Worm (Caenorhabditis elegans): ENCODE results near the gene nhr-262.

nhr-262 gene

ce11 chrV:16880679-16881078 is 24.0 kb upstream of the nhr-262 start, which contains the start of gene F09C6.14:
F09C6.14 (plus strand) TSS chrV:16880979.
- TF ChIP-seq flt-1 (GFP tag; IDR thresholded peaks at IDR 0.05) (no peak), cog-1 (tag; optimal IDR thresholded peaks at IDR 0.05) (no peak), med-1 (GFP tag; optimal IDR thresholded peaks at IDR 0.05; ENCODE audit: insufficient read depth) (no peak), klf-2 (GFP tag; conservative IDR thresholded peaks at IDR 0.05) (no peak), ref-1 (GFP tag; conservative IDR thresholded peaks at IDR 0.05) (no peak), ztf-29 (GFP tag; IDR thresholded peaks at IDR 0.05) (no peak), tab-1 (GFP tag; IDR thresholded peaks at IDR 0.05) (no peak), T22C8.4 (GFP tag; IDR thresholded peaks at IDR 0.05) (no peak), ztf-23 (GFP tag; IDR thresholded peaks at IDR 0.05) (no peak)

ce11 chrV:16882260-16882918 is 22.3 kb upstream of the nhr-262 start, which contains the start of the genes F09C6.11 and F09C6.12:
F09C6.11 (minus strand) TSS chrV:16882310.
F09C6.12 (plus strand) TSS chrV:16882868.
- TF ChIP-seq cog-1 (tag; optimal IDR thresholded peaks at IDR 0.05): no peak
- no peak for TF ChIP-seq med-1 (GFP tag; optimal IDR thresholded peaks at IDR 0.05; ENCODE audit: insufficient read depth)

DNA sequence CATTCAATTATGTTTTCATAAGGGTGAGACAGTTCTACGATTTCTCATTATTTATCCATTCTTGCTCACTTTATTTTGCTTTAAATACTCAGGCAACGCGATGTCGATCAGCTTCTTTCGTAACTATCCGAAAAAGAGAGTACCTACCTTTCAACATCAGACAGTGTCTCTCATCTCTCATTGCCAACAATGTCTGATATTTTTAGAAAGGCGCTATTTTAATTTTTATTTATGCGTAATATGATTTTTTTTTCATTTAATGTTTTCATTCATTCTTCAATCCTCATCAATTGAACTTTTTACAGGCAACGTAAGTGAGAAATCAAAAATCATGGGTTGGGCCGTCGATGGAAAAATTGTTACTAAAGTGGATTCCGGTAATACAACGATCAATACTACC is 20.0 kb upstream of the nhr-262 start, which contains the start of gene F09C6.13:
F09C6.13 (plus strand) TSS at position 301 of the 400 bp plus-strand sequence.
- TF ChIP-seq klf-2 (GFP tag; conservative IDR thresholded peaks at IDR 0.05) (no peak), flt-1 (GFP tag; IDR thresholded peaks at IDR 0.05) (no peak), tab-1 (GFP tag; IDR thresholded peaks at IDR 0.05) (no peak), ztf-23 (GFP tag; IDR thresholded peaks at IDR 0.05) (no peak), med-1 (GFP tag; optimal IDR thresholded peaks at IDR 0.05; ENCODE audit: insufficient read depth) (no peak), ztf-29 (GFP tag; IDR thresholded peaks at IDR 0.05) (no peak), T22C8.4 (GFP tag; IDR thresholded peaks at IDR 0.05) (no peak), cog-1 (tag; optimal IDR thresholded peaks at IDR 0.05) (no peak), ref-1 (GFP tag; conservative IDR thresholded peaks at IDR 0.05) (no peak)

ce11 chrV:16888788-16889325 is 15.9 kb upstream of the nhr-262 start, which contains the start of the genes ifas-2 and fbxa-44:
ifas-2 (minus strand) TSS chrV:16888888.
fbxa-44 (plus strand) TSS chrV:16889275.
- TF ChIP-seq flt-1 (GFP tag; IDR thresholded peaks at IDR 0.05) (no peak), T22C8.4 (GFP tag; IDR thresholded peaks at IDR 0.05) (no peak), cog-1 (tag; optimal IDR thresholded peaks at IDR 0.05) (no peak), klf-2 (GFP tag; conservative IDR thresholded peaks at IDR 0.05) (no peak), ztf-29 (GFP tag; IDR thresholded peaks at IDR 0.05) (no peak), ztf-23 (GFP tag; IDR thresholded peaks at IDR 0.05) (no peak), med-1 (GFP tag; optimal IDR thresholded peaks at IDR 0.05; ENCODE audit: insufficient read depth) (no peak), tab-1 (GFP tag; IDR thresholded peaks at IDR 0.05) (no peak), ref-1 (GFP tag; conservative IDR thresholded peaks at IDR 0.05) (no peak)

DNA sequence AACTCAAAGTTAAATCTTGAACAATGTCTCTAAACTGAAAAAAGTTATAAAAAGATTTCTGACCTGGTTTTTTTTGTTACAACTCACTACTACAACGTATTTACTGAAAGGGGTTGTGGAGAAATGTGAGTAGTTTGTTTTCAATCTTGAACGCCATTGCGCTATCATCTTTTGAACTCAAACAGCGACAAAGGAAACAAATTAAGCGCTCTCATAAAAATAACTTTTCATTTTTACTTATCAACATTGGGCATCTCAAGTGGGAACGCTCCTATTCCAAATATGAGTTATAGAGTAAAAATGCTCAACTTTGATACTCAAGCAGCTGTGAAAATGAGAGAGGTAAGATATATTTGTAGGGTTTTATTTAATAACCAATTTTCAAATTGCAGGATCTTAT is 11.3 kb upstream of the nhr-262 start, which contains the start of gene F09C6.15:
F09C6.15 (plus strand) TSS at position 301 of the 400 bp plus-strand sequence.
- TF ChIP-seq ref-1 (GFP tag; conservative IDR thresholded peaks at IDR 0.05): no peak
- TF ChIP-seq T22C8.4 (GFP tag; IDR thresholded peaks at IDR 0.05): no peak
- TF ChIP-seq med-1 (GFP tag; optimal IDR thresholded peaks at IDR 0.05; ENCODE audit: insufficient read depth): no peak
- no peak for TF ChIP-seq ztf-29 (GFP tag; IDR thresholded peaks at IDR 0.05)
- no peak for TF ChIP-seq tab-1 (GFP tag; IDR thresholded peaks at IDR 0.05)
- no peak for TF ChIP-seq ztf-23 (GFP tag; IDR thresholded peaks at IDR 0.05)
- TF ChIP-seq cog-1 (tag; optimal IDR thresholded peaks at IDR 0.05): no peak

DNA sequence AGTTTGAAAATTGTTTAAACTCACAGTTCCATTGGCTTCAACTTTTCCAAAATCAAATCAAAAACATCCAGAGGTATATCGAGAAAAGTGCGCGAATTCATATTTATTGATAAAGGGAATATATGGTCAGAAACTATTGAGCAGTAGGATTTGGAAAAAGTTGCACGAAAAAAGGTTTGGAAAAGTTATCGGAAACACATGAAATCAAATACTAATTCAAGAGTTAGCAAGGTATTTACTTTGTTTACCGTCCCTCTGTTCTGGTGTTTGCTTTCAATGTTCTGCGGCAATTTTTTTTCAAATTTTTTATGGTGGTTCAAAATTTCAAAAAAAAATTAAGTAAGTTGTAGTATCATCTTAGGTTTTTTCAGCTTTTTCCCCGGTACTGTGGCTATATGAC is 5.4 kb upstream of the nhr-262 start, which contains the start of gene fbxa-45:
fbxa-45 (minus strand) TSS at position 101 of the 400 bp plus-strand sequence.
- TF ChIP-seq T22C8.4 (GFP tag; IDR thresholded peaks at IDR 0.05): no peak
- TF ChIP-seq med-1 (GFP tag; optimal IDR thresholded peaks at IDR 0.05; ENCODE audit: insufficient read depth): no peak
- TF ChIP-seq ztf-29 (GFP tag; IDR thresholded peaks at IDR 0.05): no peak
- TF ChIP-seq flt-1 (GFP tag; IDR thresholded peaks at IDR 0.05): no peak
- TF ChIP-seq ztf-23 (GFP tag; IDR thresholded peaks at IDR 0.05): no peak
- TF ChIP-seq klf-2 (GFP tag; conservative IDR thresholded peaks at IDR 0.05): no peak
- no peak for TF ChIP-seq ref-1 (GFP tag; conservative IDR thresholded peaks at IDR 0.05)
- no peak for TF ChIP-seq tab-1 (GFP tag; IDR thresholded peaks at IDR 0.05)
- TF ChIP-seq cog-1 (tag; optimal IDR thresholded peaks at IDR 0.05): no peak

- TF ChIP-seq cog-1 (tag; optimal IDR thresholded peaks at IDR 0.05): no peak
- TF ChIP-seq tab-1 (GFP tag; IDR thresholded peaks at IDR 0.05): no peak
- TF ChIP-seq T22C8.4 (GFP tag; IDR thresholded peaks at IDR 0.05): no peak
- no peak for TF ChIP-seq ztf-29 (GFP tag; IDR thresholded peaks at IDR 0.05)
- no peak for TF ChIP-seq med-1 (GFP tag; optimal IDR thresholded peaks at IDR 0.05; ENCODE audit: insufficient read depth)
- no peak for TF ChIP-seq ztf-23 (GFP tag; IDR thresholded peaks at IDR 0.05)
- TF ChIP-seq ref-1 (GFP tag; conservative IDR thresholded peaks at IDR 0.05): no peak
- TF ChIP-seq klf-2 (GFP tag; conservative IDR thresholded peaks at IDR 0.05): no peak
- no peak for TF ChIP-seq flt-1 (GFP tag; IDR thresholded peaks at IDR 0.05)
Measured at ce11 chrV:16902726-16903125, 2.0 kb upstream of the nhr-262 start, which contains the start of gene srd-68. srd-68 (minus strand) TSS chrV:16902826.

DNA sequence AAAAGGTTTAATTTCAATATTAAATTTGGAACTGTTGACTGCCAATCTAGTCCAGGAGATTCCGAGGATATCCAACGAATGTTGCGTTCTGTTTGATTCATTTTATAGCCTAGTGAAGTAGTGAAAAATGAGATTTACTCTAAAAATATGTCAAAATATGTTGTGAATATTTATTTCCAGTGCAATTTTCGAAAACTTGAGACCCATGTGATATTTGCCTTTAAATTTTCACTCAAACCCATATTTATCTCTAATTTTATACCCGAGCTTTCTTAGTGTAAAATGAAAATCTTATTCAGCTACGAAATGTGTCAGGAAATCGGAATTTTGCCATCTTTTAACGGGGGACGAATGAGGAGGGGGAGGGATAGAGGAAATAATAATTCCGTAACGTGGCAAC is 5.2 kb downstream of the nhr-262 start, which contains the start of gene F09C6.16:
F09C6.16 (minus strand) TSS at position 101 of the 400 bp plus-strand sequence.
- TF ChIP-seq ref-1 (GFP tag; conservative IDR thresholded peaks at IDR 0.05): no peak
- no peak for TF ChIP-seq med-1 (GFP tag; optimal IDR thresholded peaks at IDR 0.05; ENCODE audit: insufficient read depth)
- no peak for TF ChIP-seq ztf-29 (GFP tag; IDR thresholded peaks at IDR 0.05)
- TF ChIP-seq ztf-23 (GFP tag; IDR thresholded peaks at IDR 0.05): no peak
- TF ChIP-seq T22C8.4 (GFP tag; IDR thresholded peaks at IDR 0.05): no peak
- TF ChIP-seq klf-2 (GFP tag; conservative IDR thresholded peaks at IDR 0.05): no peak
- no peak for TF ChIP-seq cog-1 (tag; optimal IDR thresholded peaks at IDR 0.05)
- TF ChIP-seq flt-1 (GFP tag; IDR thresholded peaks at IDR 0.05): no peak
- no peak for TF ChIP-seq tab-1 (GFP tag; IDR thresholded peaks at IDR 0.05)

DNA sequence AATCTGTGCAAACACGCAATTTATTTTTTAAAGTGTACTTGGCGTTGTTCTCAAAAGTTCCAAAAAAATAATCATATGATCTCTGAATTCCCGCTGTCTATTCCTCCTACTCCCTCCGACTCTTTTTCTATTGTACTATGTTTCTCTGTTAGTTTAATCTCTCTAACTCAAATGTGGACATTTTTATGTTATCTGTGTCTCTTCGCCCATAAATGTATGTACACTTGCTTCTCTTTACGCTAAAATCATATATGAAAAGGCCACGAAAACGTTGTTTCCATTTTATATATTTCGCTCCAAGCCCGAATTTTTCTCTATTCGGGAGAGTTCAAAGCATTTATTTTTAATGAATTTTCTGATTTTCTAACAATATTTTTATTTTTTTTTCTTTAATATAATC is 6.2 kb downstream of the nhr-262 start:
- no peak for TF ChIP-seq flt-1 (GFP tag; IDR thresholded peaks at IDR 0.05)
- TF ChIP-seq med-1 (GFP tag; optimal IDR thresholded peaks at IDR 0.05; ENCODE audit: insufficient read depth): no peak
- no peak for TF ChIP-seq ztf-29 (GFP tag; IDR thresholded peaks at IDR 0.05)
